Worm (Caenorhabditis elegans): ENCODE results near the gene C04B4.6.

The C04B4.6 gene

DNA sequence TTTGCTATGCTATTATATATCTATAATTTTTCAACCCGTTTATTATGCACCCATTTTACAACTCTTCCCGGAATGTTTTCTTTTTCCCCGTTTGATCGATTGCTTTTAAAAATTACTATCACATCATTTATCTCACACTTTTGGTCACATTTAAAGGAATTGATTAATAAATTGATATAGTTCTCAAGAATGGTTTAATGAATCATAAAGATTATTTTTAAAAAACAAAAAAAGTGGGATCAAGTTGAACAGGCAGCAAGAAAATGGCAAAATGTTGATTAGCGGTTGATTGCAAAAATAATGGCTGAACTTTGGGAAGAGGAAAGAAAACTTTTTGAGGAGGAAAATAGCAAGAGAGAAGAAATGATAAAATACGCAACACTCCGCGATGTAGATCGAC lies 24.4 kb upstream of the C04B4.6 start, which contains the start of gene W06D11.5:
TSS of gene W06D11.5 (plus strand) at position 301 of the 400 bp plus-strand sequence.
- TF ChIP-seq tbx-2 (tag; optimal IDR thresholded peaks at IDR 0.05) (no peak), elt-2 (tag; optimal IDR thresholded peaks at IDR 0.05) (no peak), nhr-23 (tag; optimal IDR thresholded peaks at IDR 0.05) (no peak), ceh-16 (tag; optimal IDR thresholded peaks at IDR 0.05) (no peak)

DNA sequence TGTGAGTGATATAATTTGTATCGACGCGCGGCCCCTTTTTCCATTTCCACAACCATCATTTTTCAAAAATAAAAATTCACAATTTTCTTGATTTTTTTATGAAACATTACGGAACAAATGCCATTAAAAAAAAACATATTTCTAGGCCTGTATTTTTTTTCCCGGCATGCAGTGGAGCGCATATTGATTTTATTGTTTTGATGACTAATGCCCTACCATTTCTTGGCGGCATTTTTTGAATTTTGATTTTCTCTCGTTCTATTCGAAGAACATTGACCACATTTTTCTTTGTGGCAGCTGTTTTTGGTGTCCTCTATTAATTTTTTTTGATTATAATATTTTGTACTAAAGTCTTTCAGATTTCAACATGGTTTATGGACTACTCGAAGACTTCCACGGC lies 22.8 kb upstream of the C04B4.6 start, which contains the start of gene W06D11.3:
TSS of gene W06D11.3 (plus strand) at position 360 of the 400 bp plus-strand sequence.
- TF ChIP-seq fkh-2 (tag; optimal IDR thresholded peaks at IDR 0.05) (no peak), tbx-2 (tag; optimal IDR thresholded peaks at IDR 0.05) (no peak), nhr-67 (tag; optimal IDR thresholded peaks at IDR 0.05) (no peak), mml-1 (tag; optimal IDR thresholded peaks at IDR 0.05) (no peak), nhr-12 (tag; optimal IDR thresholded peaks at IDR 0.05) (no peak), ZK546.5 (tag; optimal IDR thresholded peaks at IDR 0.05) (no peak), ceh-28 (tag; optimal IDR thresholded peaks at IDR 0.05) (no peak), ceh-16 (tag; optimal IDR thresholded peaks at IDR 0.05) (no peak), lin-39 (tag; optimal IDR thresholded peaks at IDR 0.05) (no peak), nhr-43 (tag; optimal IDR thresholded peaks at IDR 0.05; ENCODE audit: poor library complexity, severe bottlenecking) (no peak), snpc-4 (tag; optimal IDR thresholded peaks at IDR 0.05) (no peak), ceh-9 (tag; optimal IDR thresholded peaks at IDR 0.05) (no peak), elt-3 (tag; optimal IDR thresholded peaks at IDR 0.05) (no peak)

DNA sequence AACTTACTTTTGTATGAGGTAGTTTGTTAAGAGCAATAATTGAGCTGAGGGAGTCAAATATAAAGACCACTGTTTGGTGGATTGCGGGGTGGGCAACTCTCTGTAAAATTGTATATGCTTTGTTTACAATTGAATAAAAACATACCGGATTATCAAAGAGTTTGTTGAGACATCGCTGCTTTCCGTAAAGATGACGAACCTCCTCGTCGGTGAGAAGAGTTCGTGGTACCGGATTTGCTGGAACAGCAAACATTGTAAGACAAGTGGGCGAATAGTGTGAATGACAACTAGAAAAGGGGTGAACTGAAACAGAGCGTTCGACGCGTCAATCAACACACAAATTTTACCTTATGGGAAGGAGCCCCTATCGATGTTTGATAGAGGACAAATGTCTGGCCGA lies 20.9 kb upstream of the C04B4.6 start, which contains the start of gene W06D11.2:
TSS of gene W06D11.2 (minus strand) at position 339 of the 400 bp plus-strand sequence.
- no peak for TF ChIP-seq nhr-11 (tag; optimal IDR thresholded peaks at IDR 0.05)
- no peak for TF ChIP-seq eor-1 (tag; optimal IDR thresholded peaks at IDR 0.05)
- no peak for TF ChIP-seq ztf-4 (tag; optimal IDR thresholded peaks at IDR 0.05)
- no peak for TF ChIP-seq egl-27 (tag; optimal IDR thresholded peaks at IDR 0.05)
- TF ChIP-seq tbx-2 (tag; optimal IDR thresholded peaks at IDR 0.05): no peak
- TF ChIP-seq daf-12 (tag; optimal IDR thresholded peaks at IDR 0.05): no peak
- TF ChIP-seq ZK546.5 (tag; optimal IDR thresholded peaks at IDR 0.05): no peak
- TF ChIP-seq lin-39 (tag; optimal IDR thresholded peaks at IDR 0.05): no peak
- no peak for TF ChIP-seq nhr-25 (tag; optimal IDR thresholded peaks at IDR 0.05)
- TF ChIP-seq pha-4 (tag; optimal IDR thresholded peaks at IDR 0.05): no peak
- no peak for TF ChIP-seq ztf-11 (tag; optimal IDR thresholded peaks at IDR 0.05)
- TF ChIP-seq nhr-237 (tag; optimal IDR thresholded peaks at IDR 0.05): no peak
- TF ChIP-seq mdl-1 (tag; optimal IDR thresholded peaks at IDR 0.05): no peak
- no peak for TF ChIP-seq elt-2 (tag; optimal IDR thresholded peaks at IDR 0.05)
- TF ChIP-seq fkh-2 (tag; optimal IDR thresholded peaks at IDR 0.05): no peak
- no peak for TF ChIP-seq nhr-23 (tag; optimal IDR thresholded peaks at IDR 0.05)
- TF ChIP-seq zag-1 (tag; optimal IDR thresholded peaks at IDR 0.05): no peak
- no peak for TF ChIP-seq unc-62 (GFP tag; optimal IDR thresholded peaks at IDR 0.05)

DNA sequence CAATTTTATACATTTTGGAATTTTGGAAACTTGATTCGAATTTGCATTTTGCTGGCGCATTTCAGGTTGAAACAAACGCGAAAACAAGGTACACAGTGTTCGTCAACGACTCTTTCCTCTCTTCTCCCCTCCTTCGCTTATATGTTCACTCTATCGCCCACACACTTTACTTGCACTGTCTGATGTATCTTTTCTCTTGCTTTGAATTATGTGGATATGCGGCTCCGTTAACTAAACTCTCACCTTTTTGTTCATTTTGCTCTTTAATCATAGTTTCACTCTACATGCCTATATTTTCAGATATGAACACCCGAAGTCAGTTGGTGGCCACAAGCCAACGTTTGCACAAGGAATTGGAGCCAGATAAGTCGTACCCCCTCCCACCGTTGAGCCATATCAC lies 18.8 kb upstream of the C04B4.6 start, which contains the start of gene W06D11.1:
TSS of gene W06D11.1 (plus strand) at position 301 of the 400 bp plus-strand sequence.
- TF ChIP-seq fkh-10 (GFP tag; optimal IDR thresholded peaks at IDR 0.05) (no peak), nhr-23 (tag; optimal IDR thresholded peaks at IDR 0.05) (no peak), sea-2 (GFP tag; optimal IDR thresholded peaks at IDR 0.05) (no peak), nhr-25 (tag; optimal IDR thresholded peaks at IDR 0.05) (no peak), nhr-12 (tag; optimal IDR thresholded peaks at IDR 0.05) (no peak), pqm-1 (tag; optimal IDR thresholded peaks at IDR 0.05) (no peak), nhr-77 (tag; optimal IDR thresholded peaks at IDR 0.05) (no peak), ceh-28 (tag; optimal IDR thresholded peaks at IDR 0.05) (no peak), egl-5 (tag; optimal IDR thresholded peaks at IDR 0.05) (no peak), ama-1 (optimal IDR thresholded peaks at IDR 0.05) (no peak), lin-39 (tag; optimal IDR thresholded peaks at IDR 0.05) (no peak)

DNA sequence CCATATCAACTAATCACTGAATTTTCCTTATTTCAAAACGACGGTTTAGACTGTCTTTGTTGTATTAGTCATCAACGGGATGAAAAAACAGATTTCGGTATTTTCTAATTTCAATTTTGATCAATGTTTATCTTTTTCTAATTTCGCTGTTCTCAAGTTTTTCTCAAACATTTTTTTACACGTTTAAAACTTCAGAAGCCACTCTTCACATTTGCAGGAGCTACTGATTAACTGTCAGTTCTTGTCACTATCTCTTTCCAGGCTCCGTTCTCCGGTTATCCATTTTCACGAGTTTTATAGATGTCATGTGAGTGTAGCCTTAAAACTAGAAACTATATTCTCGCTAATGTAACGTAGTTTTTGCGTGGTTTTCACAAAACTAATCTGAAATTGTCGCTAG lies 15.1 kb upstream of the C04B4.6 start, which contains the start of gene C04B4.4:
TSS of gene C04B4.4 (plus strand) at position 301 of the 400 bp plus-strand sequence.
- TF ChIP-seq nfya-1 (tag; optimal IDR thresholded peaks at IDR 0.05; ENCODE audit: insufficient read depth) (no peak), fkh-2 (tag; optimal IDR thresholded peaks at IDR 0.05) (no peak), nhr-12 (tag; optimal IDR thresholded peaks at IDR 0.05) (no peak), pha-4 (tag; optimal IDR thresholded peaks at IDR 0.05) (no peak), tbx-2 (tag; optimal IDR thresholded peaks at IDR 0.05) (no peak), unc-39 (tag; optimal IDR thresholded peaks at IDR 0.05) (no peak), fos-1 (tag; optimal IDR thresholded peaks at IDR 0.05) (no peak), nhr-23 (tag; optimal IDR thresholded peaks at IDR 0.05) (no peak), lin-15B (tag; optimal IDR thresholded peaks at IDR 0.05) (no peak), aly-2 (tag; optimal IDR thresholded peaks at IDR 0.05) (no peak), nhr-43 (tag; optimal IDR thresholded peaks at IDR 0.05; ENCODE audit: poor library complexity, severe bottlenecking) (no peak), lsy-12 (tag; optimal IDR thresholded peaks at IDR 0.05) (no peak)
